Fruit fly (Drosophila melanogaster): ENCODE data around the gene CG14543.

DNA sequence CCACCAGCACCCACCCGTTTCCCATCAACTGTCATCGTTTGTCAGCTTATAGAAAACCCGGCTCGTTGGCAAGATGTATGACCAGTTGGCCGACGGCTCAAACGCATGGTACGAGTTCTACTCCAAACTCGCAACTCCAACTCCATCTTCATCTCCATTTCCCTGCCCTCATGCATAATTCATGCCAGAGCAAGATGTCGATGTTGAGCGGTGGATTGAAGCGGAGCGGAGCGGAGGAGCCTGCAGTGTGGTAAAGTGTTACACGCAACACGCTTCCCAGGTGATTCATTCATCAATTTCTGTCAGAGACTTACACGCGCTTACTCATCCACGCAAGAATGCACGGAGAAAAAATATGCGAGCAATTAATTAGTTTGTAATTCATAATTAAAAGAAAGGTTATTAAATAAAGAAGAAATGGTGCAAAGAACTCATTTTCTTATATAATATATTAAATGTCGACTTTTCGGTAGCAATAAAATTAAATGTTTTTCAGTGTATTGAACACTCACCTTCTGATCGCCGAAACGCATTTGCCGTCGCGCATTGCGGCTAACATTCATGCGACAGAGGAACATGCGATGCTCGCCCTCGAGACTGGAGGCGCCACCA, 25.1 kb downstream of the CG14543 start:
- TF ChIP-seq CG15710 (tag; optimal IDR thresholded peaks at IDR 0.05) (peak; percentile 79), Ets98B (GFP tag; IDR thresholded peaks at IDR 0.05) (peak; percentile 70), CG14655 (GFP tag; optimal IDR thresholded peaks at IDR 0.05) (peak; percentile 78), EcR (GFP tag; optimal IDR thresholded peaks at IDR 0.05) (no peak), CG17806 (tag; optimal IDR thresholded peaks at IDR 0.05) (peak; percentile 78), CG32121 (GFP tag; IDR thresholded peaks at IDR 0.05) (peak; percentile 50; the same call in 1 of the 2 replicates), rn (GFP tag; IDR thresholded peaks at IDR 0.05) (peak; percentile 44; the same call in 1 of the 2 replicates), CG8159 (tag; optimal IDR thresholded peaks at IDR 0.05) (peak; percentile 83), CG10348 (GFP tag; IDR thresholded peaks at IDR 0.05) (no peak), CG13204 (GFP tag; optimal IDR thresholded peaks at IDR 0.05) (peak; percentile 34), D1 (tag; optimal IDR thresholded peaks at IDR 0.05) (no peak)

Measured in whole organism, pupa.